Fruit fly (Drosophila melanogaster) whole organism, wandering third instar larva: Measurements from ENCODE around the gene Arfip.

ENCODE experiments used
- Hr83 ChIP-seq: fragments of 200-300 bp; sonication (Bioruptor generic); optimal IDR thresholded peaks from 2 replicates; lab custom pipeline; 2016; ENCODE audit warnings: missing biosample characterization, mild to moderate bottlenecking, missing genetic modification characterization, moderate library complexity; ENCODE audit not compliant: poor library complexity, severe bottlenecking
- sv ChIP-seq: fragments of 200-800 bp; sonication (Bioruptor generic); optimal IDR thresholded peaks from 3 replicates; lab custom pipeline; 2016; ENCODE audit warnings: missing biosample characterization, missing genetic modification characterization
- woc ChIP-seq: sonication (Bioruptor generic); optimal IDR thresholded peaks from 2 replicates; lab custom pipeline; 2016; ENCODE audit warnings: missing biosample characterization, mild to moderate bottlenecking, missing genetic modification characterization

DNA sequence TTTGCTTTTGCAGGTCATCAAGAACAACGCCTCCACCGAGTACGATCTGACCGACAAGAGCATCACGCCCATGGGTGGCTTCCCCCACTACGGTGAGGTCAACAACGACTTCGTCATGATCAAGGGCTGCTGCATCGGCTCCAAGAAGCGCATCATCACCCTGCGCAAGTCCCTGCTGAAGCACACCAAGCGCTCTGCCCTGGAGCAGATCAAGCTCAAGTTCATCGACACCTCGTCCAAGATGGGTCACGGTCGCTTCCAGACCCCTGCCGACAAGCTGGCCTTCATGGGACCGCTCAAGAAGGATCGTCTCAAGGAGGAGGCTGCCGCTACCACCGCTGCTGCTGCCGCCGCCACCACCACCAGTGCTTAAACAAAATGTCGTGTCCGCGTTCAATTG, 10.3 kb downstream of the Arfip start:
- TF ChIP-seq sv = no peak
- no peak for TF ChIP-seq Hr83 (GFP tag; lab: Kevin White, UChicago)
- TF ChIP-seq woc (GFP tag; lab: Kevin White, UChicago) = no peak
